Worm (Caenorhabditis elegans) whole organism, late embryonic: ENCODE measurements around the gene ddx-15.

Experiments used
- ceh-19 ChIP-seq: fragments of 200-800 bp; sonication (Bioruptor generic); optimal IDR thresholded peaks from 2 replicates; lab custom pipeline; 2018; ENCODE audit warnings: mild to moderate bottlenecking, missing genetic modification characterization, missing compliant biosample characterization
- ceh-34 ChIP-seq: sonication (generic microtip); optimal IDR thresholded peaks from 2 replicates; lab custom pipeline; 2016; ENCODE audit warnings: mild to moderate bottlenecking, missing genetic modification characterization, missing compliant biosample characterization
- che-1 ChIP-seq: sonication (generic microtip); optimal IDR thresholded peaks from 2 replicates; lab custom pipeline; 2016; ENCODE audit warnings: mild to moderate bottlenecking, missing genetic modification characterization, missing compliant biosample characterization
- dve-1 ChIP-seq: sonication (generic microtip); optimal IDR thresholded peaks from 2 replicates; lab custom pipeline; 2017; ENCODE audit warnings: antibody characterized with exemption, mild to moderate bottlenecking, missing genetic modification characterization, missing compliant biosample characterization
- fkh-10 ChIP-seq: fragments of 150-350 bp; optimal IDR thresholded peaks from 2 replicates; lab custom pipeline; 2014; ENCODE audit warnings: missing biosample characterization, missing genetic modification reagents, missing genetic modification characterization
- hlh-8 ChIP-seq: sonication (generic microtip); optimal IDR thresholded peaks from 2 replicates; lab custom pipeline; 2016; ENCODE audit warnings: missing genotype, missing genetic modification characterization, missing compliant biosample characterization
- pqm-1 ChIP-seq: sonication (generic microtip); optimal IDR thresholded peaks from 2 replicates; lab custom pipeline; 2016; ENCODE audit warnings: missing genetic modification characterization, missing compliant biosample characterization
- pros-1 ChIP-seq: fragments of 150-350 bp; optimal IDR thresholded peaks from 2 replicates; lab custom pipeline; 2014; ENCODE audit warnings: missing biosample characterization, missing genetic modification reagents, missing genetic modification characterization
- ref-2 ChIP-seq: sonication (generic microtip); optimal IDR thresholded peaks from 2 replicates; lab custom pipeline; 2016; ENCODE audit warnings: missing genetic modification characterization, missing compliant biosample characterization

ce11 chrIII:5546730-5547129 is 44.8 kb downstream of the ddx-15 start, which contains the start of gene F09F7.5:
- TF ChIP-seq dve-1 (tag; lab: Kevin White, UChicago), result no peak
- TF ChIP-seq hlh-8 (tag; lab: Kevin White, UChicago), result no peak
- TF ChIP-seq pqm-1, result no peak
- no peak for TF ChIP-seq pros-1 (tag; lab: Kevin White, UChicago)
- TF ChIP-seq fkh-10, result no peak
- no peak for TF ChIP-seq che-1
- no peak for TF ChIP-seq ref-2 (tag; lab: Kevin White, UChicago)
- no peak for TF ChIP-seq ceh-34 (tag; lab: Kevin White, UChicago)
- no peak for TF ChIP-seq ceh-19 (GFP tag; lab: Kevin White, UChicago)
